Worm (Caenorhabditis elegans) whole organism, L4 larva: ENCODE results near the gene C27C12.4.
A peak's percentile ranks its signal among the peaks of the same experiment; 100 is the strongest.

Experiments used
- F10B5.3 ChIP-seq: sonication (generic microtip); optimal IDR thresholded peaks from 2 replicates; lab custom pipeline; 2016; ENCODE audit warnings: mild to moderate bottlenecking, missing genetic modification characterization, missing compliant biosample characterization
- F26F4.8 ChIP-seq: fragments of 200-800 bp; sonication (Bioruptor generic); conservative IDR thresholded peaks from 2 replicates; pipeline ENCODE4 v1.3.6; 2022; ENCODE audit warnings: missing genetic modification characterization, missing compliant biosample characterization
- F37D6.2 ChIP-seq: sonication (generic microtip); optimal IDR thresholded peaks from 2 replicates; lab custom pipeline; 2016; ENCODE audit warnings: mild to moderate bottlenecking, missing genetic modification characterization, missing compliant biosample characterization
- F44E2.7 ChIP-seq: fragments of 200-800 bp; sonication (Bioruptor generic); IDR thresholded peaks from 2 replicates; pipeline ENCODE4 v2.1.2; 2022; ENCODE audit warnings: missing genetic modification characterization, missing compliant biosample characterization
- R02D3.7 ChIP-seq: fragments of 150-350 bp; sonication (generic microtip); optimal IDR thresholded peaks from 3 replicates; lab custom pipeline; 2014; ENCODE audit warnings: missing biosample characterization, missing genetic modification characterization
- T20F7.1 ChIP-seq: fragments of 200-800 bp; sonication (Bioruptor generic); optimal IDR thresholded peaks from 2 replicates; lab custom pipeline; 2018; ENCODE audit warnings: mild to moderate bottlenecking, missing genetic modification characterization, missing compliant biosample characterization
- Y48G9A.11 ChIP-seq: fragments of 200-800 bp; sonication (Bioruptor generic); IDR thresholded peaks from 2 replicates; pipeline ENCODE4 v1.3.6; 2022; ENCODE audit warnings: missing genetic modification reagents, missing genetic modification characterization, missing compliant biosample characterization
- Y75B8A.6 ChIP-seq: fragments of 200-800 bp; sonication (Bioruptor generic); IDR thresholded peaks from 2 replicates; pipeline ENCODE4 v1.3.6; 2022; ENCODE audit warnings: missing genetic modification reagents, missing genetic modification characterization, missing compliant biosample characterization
- aha-1 ChIP-seq: fragments of 150-350 bp; peaks from one replicate; lab custom pipeline; 2014; ENCODE audit warnings: missing biosample characterization, missing genetic modification characterization
- attf-4 ChIP-seq: sonication (generic microtip); optimal IDR thresholded peaks from 3 replicates; lab custom pipeline; 2017; ENCODE audit warnings: missing biosample characterization, missing genetic modification characterization
- ceh-20 ChIP-seq: fragments of 200-800 bp; sonication (Bioruptor generic); IDR thresholded peaks from 2 replicates; pipeline ENCODE4 v1.3.6; 2022; ENCODE audit warnings: missing genetic modification reagents, missing genetic modification characterization, missing compliant biosample characterization
- ceh-28 ChIP-seq: fragments of 150-350 bp; optimal IDR thresholded peaks from 2 replicates; lab custom pipeline; 2014; ENCODE audit warnings: missing biosample characterization, missing genetic modification reagents, missing genetic modification characterization
- ceh-44 ChIP-seq: fragments of 200-800 bp; sonication (Bioruptor generic); IDR thresholded peaks from 2 replicates; pipeline ENCODE4 v1.3.6; 2022; ENCODE audit warnings: missing genetic modification reagents, missing genetic modification characterization, missing compliant biosample characterization
- ceh-82 ChIP-seq: sonication (generic microtip); optimal IDR thresholded peaks from 2 replicates; lab custom pipeline; 2017; ENCODE audit warnings: missing biosample characterization, missing genetic modification characterization
- ces-1 ChIP-seq: fragments of 150-350 bp; sonication (generic microtip); optimal IDR thresholded peaks from 4 replicates; lab custom pipeline; 2014; ENCODE audit warnings: missing biosample characterization, missing genetic modification reagents, missing genetic modification characterization
- daf-16 ChIP-seq, 3 experiments: sonication (generic microtip); optimal IDR thresholded peaks; 2 replicates each; lab custom pipeline; 2016 to 2017; ENCODE audit warnings: missing genetic modification characterization in 3 of 3, missing genetic modification reagents in 3 of 3, mild to moderate bottlenecking in 2 of 3, missing compliant biosample characterization in 2 of 3, missing biosample characterization in 1 of 3, moderate library complexity in 1 of 3
- daf-8 ChIP-seq: fragments of 200-800 bp; sonication (Bioruptor generic); IDR thresholded peaks from 2 replicates; pipeline ENCODE4 v1.3.6; 2022; ENCODE audit warnings: missing genetic modification characterization, missing compliant biosample characterization
- dmd-6 ChIP-seq: fragments of 200-800 bp; sonication (Bioruptor generic); IDR thresholded peaks from 2 replicates; pipeline ENCODE4 v1.3.6; 2022; ENCODE audit warnings: missing genetic modification reagents, missing genetic modification characterization, missing compliant biosample characterization
- dmd-8 ChIP-seq: fragments of 200-800 bp; sonication (Bioruptor generic); IDR thresholded peaks from 2 replicates; pipeline ENCODE4 v1.3.6; 2022; ENCODE audit warnings: missing genetic modification characterization, missing compliant biosample characterization
- egl-27 ChIP-seq: sonication (generic microtip); optimal IDR thresholded peaks from 3 replicates; lab custom pipeline; 2017; ENCODE audit warnings: missing biosample characterization, missing genetic modification reagents, missing genetic modification characterization
- fos-1 ChIP-seq: fragments of 150-350 bp; optimal IDR thresholded peaks from 2 replicates; lab custom pipeline; 2014; ENCODE audit warnings: missing biosample characterization, missing genetic modification characterization
- gei-8 ChIP-seq: fragments of 200-800 bp; sonication (Bioruptor generic); optimal IDR thresholded peaks from 2 replicates; lab custom pipeline; 2018; ENCODE audit warnings: mild to moderate bottlenecking, missing genetic modification characterization, missing compliant biosample characterization
- hif-1 ChIP-seq, 2 experiments: sonication (generic microtip); optimal IDR thresholded peaks; 2 replicates each; lab custom pipeline; 2016 to 2017; ENCODE audit warnings: missing compliant biosample characterization in 2 of 2, missing genetic modification characterization in 2 of 2, missing genetic modification reagents in 2 of 2, missing genotype in 2 of 2, mild to moderate bottlenecking in 1 of 2
- hlh-30 ChIP-seq: sonication (generic microtip); optimal IDR thresholded peaks from 2 replicates; lab custom pipeline; 2017; ENCODE audit warnings: antibody characterized with exemption, mild to moderate bottlenecking, missing genetic modification characterization, missing compliant biosample characterization; ENCODE audit not compliant: insufficient read depth
- hmg-1.1 ChIP-seq: fragments of 200-800 bp; sonication (Bioruptor generic); IDR thresholded peaks from 2 replicates; pipeline ENCODE4 v1.3.6; 2022; ENCODE audit warnings: missing genetic modification reagents, missing genetic modification characterization, missing compliant biosample characterization
- lin-13 ChIP-seq: fragments of 150-350 bp; optimal IDR thresholded peaks from 2 replicates; lab custom pipeline; 2014; ENCODE audit warnings: missing biosample characterization, missing genetic modification reagents, missing genetic modification characterization
- lin-15B ChIP-seq: fragments of 150-350 bp; sonication (generic microtip); optimal IDR thresholded peaks from 3 replicates; lab custom pipeline; 2014; ENCODE audit warnings: missing biosample characterization, missing genetic modification characterization
- lin-29 ChIP-seq: fragments of 200-800 bp; sonication (Bioruptor generic); IDR thresholded peaks from 2 replicates; pipeline ENCODE4 v1.3.6; 2022; ENCODE audit warnings: missing genetic modification reagents, missing genetic modification characterization, missing compliant biosample characterization
- lin-38 ChIP-seq: fragments of 200-800 bp; sonication (Bioruptor generic); IDR thresholded peaks from 2 replicates; pipeline ENCODE4 v1.3.6; 2022; ENCODE audit warnings: missing genetic modification reagents, missing genetic modification characterization, missing compliant biosample characterization
- lir-3 ChIP-seq: sonication (generic microtip); optimal IDR thresholded peaks from 2 replicates; lab custom pipeline; 2016; ENCODE audit warnings: mild to moderate bottlenecking, missing genetic modification characterization, missing compliant biosample characterization
- lsy-2 ChIP-seq, 2 experiments: fragments of 150-350 bp in 1 of 2; sonication (generic microtip) in 1 of 2; optimal IDR thresholded peaks; 2 replicates each; lab custom pipeline; 2014 to 2017; ENCODE audit warnings: missing biosample characterization in 2 of 2, missing genetic modification characterization in 2 of 2
- mdl-1 ChIP-seq, 2 experiments: fragments of 150-350 bp in 1 of 2; sonication (generic microtip) in 1 of 2; optimal IDR thresholded peaks; 2 replicates each; lab custom pipeline; 2014 to 2017; ENCODE audit warnings: missing biosample characterization in 2 of 2, missing genetic modification characterization in 2 of 2
- mep-1 ChIP-seq: fragments of 150-350 bp; sonication (generic microtip); optimal IDR thresholded peaks from 3 replicates; lab custom pipeline; 2014; ENCODE audit warnings: missing biosample characterization, missing genetic modification characterization
- nhr-10 ChIP-seq: fragments of 150-350 bp; optimal IDR thresholded peaks from 2 replicates; lab custom pipeline; 2014; ENCODE audit warnings: missing biosample characterization, missing genetic modification characterization
- nhr-111 ChIP-seq: fragments of 200-800 bp; sonication (Bioruptor generic); optimal IDR thresholded peaks from 2 replicates; lab custom pipeline; 2018; ENCODE audit warnings: mild to moderate bottlenecking, missing genetic modification characterization, missing compliant biosample characterization
- nhr-25 ChIP-seq: sonication (generic microtip); optimal IDR thresholded peaks from 2 replicates; lab custom pipeline; 2017; ENCODE audit warnings: missing genetic modification characterization, mild to moderate bottlenecking, missing compliant biosample characterization, antibody characterized with exemption, moderate library complexity, borderline replicate concordance; ENCODE audit not compliant: insufficient read depth
- nhr-28 ChIP-seq: fragments of 150-350 bp; optimal IDR thresholded peaks from 2 replicates; lab custom pipeline; 2014; ENCODE audit warnings: missing biosample characterization, missing genetic modification characterization
- nhr-42 ChIP-seq: fragments of 200-800 bp; sonication (Bioruptor generic); IDR thresholded peaks from 2 replicates; pipeline ENCODE4 v1.3.6; 2022; ENCODE audit warnings: missing genetic modification characterization, missing compliant biosample characterization
- nhr-48 ChIP-seq: sonication (generic microtip); optimal IDR thresholded peaks from 2 replicates; lab custom pipeline; 2016; ENCODE audit warnings: mild to moderate bottlenecking, missing genetic modification characterization, missing compliant biosample characterization
- nhr-6 ChIP-seq: fragments of 150-350 bp; optimal IDR thresholded peaks from 2 replicates; lab custom pipeline; 2014; ENCODE audit warnings: missing biosample characterization, missing genetic modification characterization
- php-3 ChIP-seq: fragments of 200-800 bp; sonication (Bioruptor generic); IDR thresholded peaks from 2 replicates; pipeline ENCODE4 v1.3.6; 2022; ENCODE audit warnings: missing genetic modification reagents, missing genetic modification characterization, missing compliant biosample characterization
- rbr-2 ChIP-seq: sonication (generic microtip); optimal IDR thresholded peaks from 2 replicates; lab custom pipeline; 2016; ENCODE audit warnings: missing genotype, missing genetic modification characterization, missing compliant biosample characterization
- set-16 ChIP-seq: fragments of 200-800 bp; sonication (Bioruptor generic); IDR thresholded peaks from 2 replicates; pipeline ENCODE4 v1.3.6; 2022; ENCODE audit warnings: missing genetic modification reagents, missing genetic modification characterization, missing compliant biosample characterization
- skn-1 ChIP-seq: fragments of 150-350 bp; optimal IDR thresholded peaks from 2 replicates; lab custom pipeline; 2014; ENCODE audit warnings: missing biosample characterization, missing genetic modification characterization
- snpc-4 ChIP-seq: fragments of 150-350 bp; optimal IDR thresholded peaks from 2 replicates; lab custom pipeline; 2014; ENCODE audit warnings: missing biosample characterization, missing genetic modification characterization
- spr-1 ChIP-seq: sonication (generic microtip); optimal IDR thresholded peaks from 2 replicates; lab custom pipeline; 2016; ENCODE audit warnings: mild to moderate bottlenecking, missing genetic modification characterization, missing compliant biosample characterization
- tra-1 ChIP-seq: fragments of 200-800 bp; sonication (Bioruptor generic); IDR thresholded peaks from 2 replicates; pipeline ENCODE4 v1.3.6; 2022; ENCODE audit warnings: missing genetic modification reagents, missing genetic modification characterization, missing compliant biosample characterization
- zfp-2 ChIP-seq: sonication (generic microtip); optimal IDR thresholded peaks from 2 replicates; lab custom pipeline; 2016; ENCODE audit warnings: mild to moderate bottlenecking, missing genetic modification characterization, missing compliant biosample characterization
- zip-11 ChIP-seq: fragments of 200-800 bp; sonication (Bioruptor generic); IDR thresholded peaks from 2 replicates; pipeline ENCODE4 v1.3.6; 2022; ENCODE audit warnings: missing genetic modification characterization, missing compliant biosample characterization
- zip-2 ChIP-seq: fragments of 150-350 bp; optimal IDR thresholded peaks from 2 replicates; lab custom pipeline; 2014; ENCODE audit warnings: missing biosample characterization, missing genetic modification characterization
- ztf-11 ChIP-seq: fragments of 150-350 bp; optimal IDR thresholded peaks from 2 replicates; lab custom pipeline; 2014; ENCODE audit warnings: missing biosample characterization, missing genetic modification characterization

C27C12.4 gene

DNA sequence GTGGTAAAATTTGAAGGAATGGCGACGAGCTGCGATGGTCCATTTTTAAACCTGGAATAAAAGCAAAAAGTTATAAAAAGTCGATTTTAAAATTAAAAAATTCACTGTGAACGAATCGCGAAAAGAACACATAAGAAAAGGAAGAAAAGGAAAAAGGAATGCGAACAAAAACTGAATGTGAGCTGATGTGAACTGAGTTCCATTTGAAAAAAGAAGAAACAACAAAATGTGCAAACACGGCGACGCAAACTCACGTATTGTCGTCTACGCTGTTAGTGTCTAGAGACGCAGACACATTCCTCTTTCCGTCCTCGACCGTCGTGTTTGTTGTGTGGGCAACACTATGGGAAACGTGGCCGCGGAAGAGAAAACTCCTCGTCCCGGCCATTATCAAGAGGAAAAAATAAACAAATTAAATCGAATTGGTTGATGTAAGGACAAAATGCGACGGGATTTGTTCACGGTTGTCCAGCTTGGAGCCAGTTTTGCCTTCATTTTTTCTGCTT is at the start of gene C27C12.4, which contains the start of gene C27C12.1 (continued):
- TF ChIP-seq lin-13 (GFP tag; lab: Kevin White, UChicago) (peak; percentile 76), nhr-111 (no peak), ceh-44 (no peak), nhr-6 (tag; lab: Kevin White, UChicago) (peak; percentile 76), lin-29 (GFP tag; lab: Robert Waterston, UW) (no peak), nhr-10 (no peak), T20F7.1 (GFP tag; lab: Kevin White, UChicago) (peak; percentile 73), attf-4 (no peak), ces-1 (GFP tag; lab: Kevin White, UChicago) (no peak), Y48G9A.11 (no peak), mep-1 (tag; lab: Kevin White, UChicago) (no peak), hlh-30 (tag; lab: Kevin White, UChicago) (peak; percentile 86), snpc-4 (tag; lab: Kevin White, UChicago) (no peak), php-3 (no peak), F10B5.3 (no peak), daf-8 (GFP tag; lab: Robert Waterston, UW) (no peak), ztf-11 (no peak), daf-16 (GFP tag; optimal IDR thresholded peaks at IDR 0.05; lab: Kevin White, UChicago) (peak; percentile 8 to 61), daf-16 (tag; optimal IDR thresholded peaks at IDR 0.05; lab: Kevin White, UChicago) (peak; percentile 94), tra-1 (no peak), zfp-2 (tag; lab: Kevin White, UChicago) (no peak), zip-11 (GFP tag; lab: Robert Waterston, UW) (no peak), skn-1 (tag; lab: Kevin White, UChicago) (no peak), nhr-48 (tag; lab: Kevin White, UChicago) (peak; percentile 61), F44E2.7 (GFP tag; lab: Robert Waterston, UW) (no peak), zip-2 (peak; percentile 57), lin-38 (no peak; the same call in 1 of the 2 replicates), mdl-1 (tag; optimal IDR thresholded peaks at IDR 0.05; lab: Kevin White, UChicago) (peak in 1 of 2 experiments; percentile 65), dmd-8 (no peak), gei-8 (GFP tag; lab: Kevin White, UChicago) (no peak), hif-1 (tag; optimal IDR thresholded peaks at IDR 0.05; lab: Kevin White, UChicago) (peak in 1 of 2 experiments; percentile 86), set-16 (GFP tag; lab: Robert Waterston, UW) (no peak), aha-1 (no peak), nhr-42 (GFP tag; lab: Robert Waterston, UW) (0 out of 2 replicates have a peak, but pooled peaks have one; percentile 40), ceh-82 (tag; lab: Kevin White, UChicago) (no peak), nhr-25 (tag; lab: Kevin White, UChicago) (peak; percentile 31), R02D3.7 (tag; lab: Kevin White, UChicago) (no peak), ceh-20 (GFP tag; lab: Robert Waterston, UW) (0 out of 2 replicates have a peak, but pooled peaks have one; percentile 45), lin-15B (tag; lab: Kevin White, UChicago) (no peak), Y75B8A.6 (GFP tag; lab: Robert Waterston, UW) (no peak), fos-1 (tag; lab: Kevin White, UChicago) (no peak), lsy-2 (tag; optimal IDR thresholded peaks at IDR 0.05; lab: Kevin White, UChicago) (peak; percentile 10 to 88), lir-3 (tag; lab: Kevin White, UChicago) (no peak), F37D6.2 (tag; lab: Kevin White, UChicago) (peak; percentile 58), hmg-1.1 (GFP tag; lab: Robert Waterston, UW) (peak; percentile 92), F26F4.8 (no peak), rbr-2 (peak; percentile 86), ceh-28 (no peak), spr-1 (tag; lab: Kevin White, UChicago) (peak; percentile 48), nhr-28 (tag; lab: Kevin White, UChicago) (peak; percentile 90), egl-27 (tag; lab: Kevin White, UChicago) (no peak), dmd-6 (GFP tag; lab: Robert Waterston, UW) (peak; percentile 84)
